Worm (Caenorhabditis elegans) whole organism, L4 larva: ENCODE measurements around the gene emc-3.

Experiments
- D1046.2 ChIP-seq: fragments of 200-800 bp; sonication (Bioruptor generic); IDR thresholded peaks from 2 replicates; pipeline ENCODE4 v1.3.6; 2022; ENCODE audit warnings: missing genetic modification characterization, missing compliant biosample characterization
- ama-1 ChIP-seq: fragments of 150-350 bp; optimal IDR thresholded peaks from 2 replicates; lab custom pipeline; 2014; ENCODE audit warnings: inconsistent platforms, mixed read lengths
- ceh-62 ChIP-seq: sonication (generic microtip); optimal IDR thresholded peaks from 2 replicates; lab custom pipeline; 2017; ENCODE audit warnings: missing biosample characterization, missing genetic modification characterization
- ceh-82 ChIP-seq: sonication (generic microtip); optimal IDR thresholded peaks from 2 replicates; lab custom pipeline; 2017; ENCODE audit warnings: missing biosample characterization, missing genetic modification characterization
- ces-1 ChIP-seq: fragments of 150-350 bp; sonication (generic microtip); optimal IDR thresholded peaks from 4 replicates; lab custom pipeline; 2014; ENCODE audit warnings: missing biosample characterization, missing genetic modification reagents, missing genetic modification characterization
- egl-43 ChIP-seq: fragments of 200-800 bp; sonication (Bioruptor generic); IDR thresholded peaks from 2 replicates; pipeline ENCODE4 v1.3.6; 2022; ENCODE audit warnings: missing genetic modification reagents, missing genetic modification characterization, missing compliant biosample characterization
- fkh-10 ChIP-seq: fragments of 150-350 bp; optimal IDR thresholded peaks from 2 replicates; lab custom pipeline; 2014; ENCODE audit warnings: missing biosample characterization, missing genetic modification reagents, missing genetic modification characterization
- hlh-30 ChIP-seq: sonication (generic microtip); optimal IDR thresholded peaks from 2 replicates; lab custom pipeline; 2017; ENCODE audit warnings: antibody characterized with exemption, mild to moderate bottlenecking, missing genetic modification characterization, missing compliant biosample characterization; ENCODE audit not compliant: insufficient read depth
- jun-1 ChIP-seq: fragments of 150-350 bp; optimal IDR thresholded peaks from 2 replicates; lab custom pipeline; 2014; ENCODE audit warnings: missing biosample characterization, missing genetic modification reagents, missing genetic modification characterization
- nhr-28 ChIP-seq: fragments of 150-350 bp; optimal IDR thresholded peaks from 2 replicates; lab custom pipeline; 2014; ENCODE audit warnings: missing biosample characterization, missing genetic modification characterization
- rbr-2 ChIP-seq: sonication (generic microtip); optimal IDR thresholded peaks from 2 replicates; lab custom pipeline; 2016; ENCODE audit warnings: missing genotype, missing genetic modification characterization, missing compliant biosample characterization
- tra-1 ChIP-seq: fragments of 200-800 bp; sonication (Bioruptor generic); IDR thresholded peaks from 2 replicates; pipeline ENCODE4 v1.3.6; 2022; ENCODE audit warnings: missing genetic modification reagents, missing genetic modification characterization, missing compliant biosample characterization
- zip-11 ChIP-seq: fragments of 200-800 bp; sonication (Bioruptor generic); IDR thresholded peaks from 2 replicates; pipeline ENCODE4 v1.3.6; 2022; ENCODE audit warnings: missing genetic modification characterization, missing compliant biosample characterization

DNA sequence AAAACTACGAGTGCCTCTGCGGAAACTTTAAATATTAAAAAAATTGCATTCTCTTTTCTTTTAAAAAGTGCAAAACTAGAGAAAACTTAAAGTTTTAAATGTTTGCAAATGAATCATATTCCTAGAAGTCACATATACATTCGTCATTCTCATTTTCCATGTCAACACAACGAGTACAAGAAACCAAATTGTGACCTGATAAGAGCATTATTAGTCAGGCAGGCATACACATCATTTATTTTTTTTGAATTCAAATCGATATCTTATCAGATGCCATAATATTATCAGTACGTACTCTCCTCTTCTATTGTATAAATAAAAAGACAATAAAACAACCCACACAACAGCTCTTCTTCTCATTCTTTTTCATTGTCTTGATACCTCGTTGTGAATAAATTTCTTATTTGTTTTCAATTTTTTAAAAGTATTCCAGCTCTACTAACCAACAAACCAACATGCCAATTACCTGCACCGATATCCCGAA, 34.4 kb downstream of the emc-3 start, which contains the start of gene W02A2.9:
- TF ChIP-seq D1046.2 (GFP tag; lab: Robert Waterston, UW) (no peak), ceh-62 (tag; lab: Kevin White, UChicago) (no peak), ces-1 (GFP tag; lab: Kevin White, UChicago) (no peak), jun-1 (tag; lab: Kevin White, UChicago) (no peak), fkh-10 (GFP tag; lab: Kevin White, UChicago) (no peak), ceh-82 (tag; lab: Kevin White, UChicago) (no peak), nhr-28 (tag; lab: Kevin White, UChicago) (peak; percentile 57), rbr-2 (no peak), hlh-30 (no peak), ama-1 (lab: Kevin White, UChicago) (no peak), zip-11 (no peak), egl-43 (GFP tag; lab: Robert Waterston, UW) (no peak), tra-1 (GFP tag; lab: Robert Waterston, UW) (no peak)
